Fruit fly (Drosophila melanogaster) whole organism, embryonic: ENCODE data around the gene Sgt1.

ENCODE experiments used
- CG11560 ChIP-seq: fragments of 200-800 bp; sonication (Bioruptor generic); IDR thresholded peaks from 3 replicates; pipeline ENCODE4 v1.3.6; 2022; ENCODE audit warnings: missing biosample characterization, missing genetic modification characterization
- CG15011 ChIP-seq: fragments of 200-800 bp; sonication (Bioruptor generic); optimal IDR thresholded peaks from 3 replicates; lab custom pipeline; 2018; ENCODE audit warnings: missing biosample characterization, mild to moderate bottlenecking, missing genetic modification characterization
- CG15269 ChIP-seq: fragments of 200-800 bp; sonication (Bioruptor generic); optimal IDR thresholded peaks from 2 replicates; lab custom pipeline; 2018; ENCODE audit warnings: missing biosample characterization, mild to moderate bottlenecking, missing genetic modification characterization, moderate library complexity
- CG17802 ChIP-seq: fragments of 200-800 bp; sonication (Bioruptor generic); optimal IDR thresholded peaks from 2 replicates; lab custom pipeline; 2018; ENCODE audit warnings: missing biosample characterization, mild to moderate bottlenecking, missing genetic modification characterization, moderate library complexity
- CG1832 ChIP-seq: fragments of 200-800 bp; sonication (Bioruptor generic); optimal IDR thresholded peaks from 2 replicates; lab custom pipeline; 2017; ENCODE audit warnings: missing biosample characterization, mild to moderate bottlenecking, missing genetic modification characterization, inconsistent platforms
- CG18599 ChIP-seq: fragments of 200-800 bp; sonication (Bioruptor generic); optimal IDR thresholded peaks from 3 replicates; lab custom pipeline; 2017; ENCODE audit warnings: missing biosample characterization, missing genetic modification characterization, mild to moderate bottlenecking, moderate library complexity, missing genetic modification reagents
- CG18764 ChIP-seq: fragments of 200-800 bp; sonication (Bioruptor generic); optimal IDR thresholded peaks from 3 replicates; lab custom pipeline; 2016; ENCODE audit warnings: missing biosample characterization, missing genetic modification characterization
- CG2129 ChIP-seq: fragments of 200-800 bp; sonication (Bioruptor generic); IDR thresholded peaks from 2 replicates; pipeline ENCODE4 v1.3.6; 2022; ENCODE audit warnings: missing biosample characterization, missing genetic modification characterization; ENCODE audit not compliant: partially characterized antibody
- CG2202 ChIP-seq: fragments of 200-800 bp; sonication (Bioruptor generic); optimal IDR thresholded peaks from 2 replicates; lab custom pipeline; 2018; ENCODE audit warnings: missing biosample characterization, mild to moderate bottlenecking, missing genetic modification characterization
- CG3065 ChIP-seq: fragments of 200-800 bp; sonication (Bioruptor generic); optimal IDR thresholded peaks from 2 replicates; lab custom pipeline; 2016; ENCODE audit warnings: missing biosample characterization, missing genetic modification characterization
- CG33213 ChIP-seq: fragments of 200-800 bp; sonication (Bioruptor generic); optimal IDR thresholded peaks from 3 replicates; lab custom pipeline; 2016; ENCODE audit warnings: missing biosample characterization, missing genetic modification characterization
- CG34224 ChIP-seq: fragments of 200-800 bp; sonication (Bioruptor generic); IDR thresholded peaks from 3 replicates; pipeline ENCODE4 v1.3.6; 2022; ENCODE audit warnings: missing biosample characterization, missing genetic modification characterization; ENCODE audit not compliant: partially characterized antibody
- CG3847 ChIP-seq: fragments of 200-800 bp; sonication (Bioruptor generic); IDR thresholded peaks from 2 replicates; pipeline ENCODE4 v1.3.6; 2022; ENCODE audit warnings: missing biosample characterization, missing genetic modification characterization
- CG4404 ChIP-seq: fragments of 200-800 bp; sonication (Bioruptor generic); IDR thresholded peaks from 2 replicates; pipeline ENCODE4 v1.3.6; 2022; ENCODE audit warnings: missing biosample characterization, missing genetic modification characterization
- CG7839 ChIP-seq: fragments of 200-800 bp; sonication (Bioruptor generic); optimal IDR thresholded peaks from 3 replicates; lab custom pipeline; 2018; ENCODE audit warnings: missing biosample characterization, mild to moderate bottlenecking, missing genetic modification characterization, moderate library complexity
- CG8281 ChIP-seq: fragments of 200-800 bp; sonication (Bioruptor generic); optimal IDR thresholded peaks from 2 replicates; lab custom pipeline; 2018; ENCODE audit warnings: missing biosample characterization, mild to moderate bottlenecking, missing genetic modification characterization, moderate library complexity
- CHES-1-like ChIP-seq: fragments of 200-800 bp; sonication (Bioruptor generic); optimal IDR thresholded peaks from 2 replicates; lab custom pipeline; 2016; ENCODE audit warnings: missing biosample characterization, missing genetic modification characterization
- D ChIP-seq, 2 experiments: fragments of 200-800 bp in 1 of 2; fragments of >200 bp in 1 of 2; sonication (Bioruptor generic) in 1 of 2; optimal IDR thresholded peaks; 2 replicates in 1 of 2; 3 replicates in 1 of 2; lab custom pipeline; 2017; ENCODE audit warnings: mild to moderate bottlenecking in 1 of 2, missing biosample characterization in 1 of 2, missing genetic modification characterization in 1 of 2, missing genetic modification reagents in 1 of 2
- Fer1 ChIP-seq: fragments of 200-800 bp; sonication (Bioruptor generic); optimal IDR thresholded peaks from 2 replicates; lab custom pipeline; 2017; ENCODE audit warnings: missing biosample characterization, mild to moderate bottlenecking, missing genetic modification characterization
- Hand ChIP-seq: fragments of 200-800 bp; sonication (Bioruptor generic); optimal IDR thresholded peaks from 2 replicates; lab custom pipeline; 2017; ENCODE audit warnings: mild to moderate bottlenecking, missing biosample characterization, missing genetic modification reagents, missing genetic modification characterization
- Hmr ChIP-seq: fragments of 200-800 bp; sonication (Bioruptor generic); optimal IDR thresholded peaks from 3 replicates; lab custom pipeline; 2017; ENCODE audit warnings: mild to moderate bottlenecking, missing biosample characterization, missing genetic modification reagents, missing genetic modification characterization
- Hsf ChIP-seq: fragments of 200-800 bp; sonication (Bioruptor generic); optimal IDR thresholded peaks from 3 replicates; lab custom pipeline; 2016; ENCODE audit warnings: missing biosample characterization, missing genetic modification characterization
- Lhr ChIP-seq: fragments of 200-800 bp; sonication (Bioruptor generic); optimal IDR thresholded peaks from 3 replicates; lab custom pipeline; 2017; ENCODE audit warnings: mild to moderate bottlenecking, missing biosample characterization, missing genetic modification reagents, missing genetic modification characterization
- NfI ChIP-seq: fragments of 200-800 bp; sonication (Bioruptor generic); optimal IDR thresholded peaks from 3 replicates; lab custom pipeline; 2018; ENCODE audit warnings: missing biosample characterization, mild to moderate bottlenecking, missing genetic modification characterization, moderate library complexity
- Six4 ChIP-seq: fragments of 200-800 bp; sonication (Bioruptor generic); optimal IDR thresholded peaks from 2 replicates; lab custom pipeline; 2016; ENCODE audit warnings: missing biosample characterization, missing genetic modification characterization
- Sox102F ChIP-seq: fragments of 200-800 bp; sonication (Bioruptor generic); optimal IDR thresholded peaks from 2 replicates; lab custom pipeline; 2018; ENCODE audit warnings: missing biosample characterization, mild to moderate bottlenecking, missing genetic modification characterization, moderate library complexity
- Taf1 ChIP-seq: fragments of 200-800 bp; sonication (Bioruptor generic); IDR thresholded peaks from 2 replicates; pipeline ENCODE4 v1.3.6; 2022; ENCODE audit warnings: missing biosample characterization, missing genetic modification characterization
- YL-1 ChIP-seq: fragments of 200-800 bp; sonication (Bioruptor generic); optimal IDR thresholded peaks from 3 replicates; lab custom pipeline; 2017; ENCODE audit warnings: missing biosample characterization, mild to moderate bottlenecking, missing genetic modification characterization
- al ChIP-seq: fragments of 200-800 bp; sonication (Bioruptor generic); IDR thresholded peaks from 2 replicates; pipeline ENCODE4 v1.3.6; 2022; ENCODE audit warnings: missing biosample characterization, missing genetic modification characterization
- ato ChIP-seq: fragments of 200-800 bp; sonication (Bioruptor generic); IDR thresholded peaks from 2 replicates; pipeline ENCODE4 v1.3.6; 2022; ENCODE audit warnings: missing biosample characterization, missing genetic modification characterization; ENCODE audit not compliant: partially characterized antibody
- btn ChIP-seq: fragments of 200-800 bp; sonication (Bioruptor generic); optimal IDR thresholded peaks from 2 replicates; lab custom pipeline; 2016; ENCODE audit warnings: missing biosample characterization, missing genetic modification characterization
- caup ChIP-seq: fragments of 200-800 bp; sonication (Bioruptor generic); optimal IDR thresholded peaks from 3 replicates; lab custom pipeline; 2017; ENCODE audit warnings: missing biosample characterization, mild to moderate bottlenecking, missing genetic modification characterization, moderate library complexity; ENCODE audit not compliant: severe bottlenecking
- dan ChIP-seq: fragments of 200-800 bp; sonication (Bioruptor generic); IDR thresholded peaks from 2 replicates; pipeline ENCODE4 v1.3.6; 2022; ENCODE audit warnings: missing biosample characterization, missing genetic modification characterization
- ems ChIP-seq: fragments of 200-800 bp; sonication (Bioruptor generic); optimal IDR thresholded peaks from 3 replicates; lab custom pipeline; 2016; ENCODE audit warnings: missing biosample characterization, missing genetic modification characterization
- fd3F ChIP-seq: fragments of 200-800 bp; sonication (Bioruptor generic); optimal IDR thresholded peaks from 2 replicates; lab custom pipeline; 2018; ENCODE audit warnings: missing biosample characterization, mild to moderate bottlenecking, missing genetic modification characterization, moderate library complexity
- grn ChIP-seq: fragments of 200-800 bp; sonication (Bioruptor generic); optimal IDR thresholded peaks from 3 replicates; lab custom pipeline; 2017; ENCODE audit warnings: missing biosample characterization, missing genetic modification characterization
- gsb ChIP-seq: fragments of 200-800 bp; sonication (Bioruptor generic); IDR thresholded peaks from 2 replicates; pipeline ENCODE4 v1.3.6; 2022; ENCODE audit warnings: missing biosample characterization, missing genetic modification characterization
- gt ChIP-seq: fragments of 200-800 bp; sonication (Bioruptor generic); IDR thresholded peaks from 2 replicates; pipeline ENCODE4 v1.3.6; 2022; ENCODE audit warnings: missing biosample characterization, missing genetic modification characterization
- insv ChIP-seq, 2 experiments: fragments of 200-800 bp; sonication (Bioruptor generic); optimal IDR thresholded peaks; 3 replicates each; lab custom pipeline; 2016 to 2018; ENCODE audit warnings: missing biosample characterization in 2 of 2, missing genetic modification characterization in 2 of 2
- inv ChIP-seq: fragments of 200-800 bp; sonication (Bioruptor generic); IDR thresholded peaks from 2 replicates; pipeline ENCODE4 v1.3.6; 2022; ENCODE audit warnings: missing biosample characterization, missing genetic modification characterization; ENCODE audit not compliant: partially characterized antibody
- lov ChIP-seq, 2 experiments: fragments of 200-800 bp in 1 of 2; fragments of >200 bp in 1 of 2; sonication (Bioruptor generic) in 1 of 2; IDR thresholded peaks in 1 of 2; optimal IDR thresholded peaks in 1 of 2; 2 replicates in 1 of 2; 3 replicates in 1 of 2; pipeline versions ENCODE4 v1.3.6 to Lab custom; 2017 to 2022; ENCODE audit warnings: missing biosample characterization in 1 of 2, missing genetic modification characterization in 1 of 2
- luna ChIP-seq: fragments of 200-800 bp; sonication (Bioruptor generic); optimal IDR thresholded peaks from 2 replicates; lab custom pipeline; 2016; ENCODE audit warnings: missing biosample characterization, missing genetic modification characterization
- nmo ChIP-seq: fragments of 200-800 bp; sonication (Bioruptor generic); optimal IDR thresholded peaks from 2 replicates; lab custom pipeline; 2018; ENCODE audit warnings: missing biosample characterization, mild to moderate bottlenecking, missing genetic modification characterization, moderate library complexity
- sens ChIP-seq: fragments of 200-800 bp; sonication (Bioruptor generic); peaks from one replicate; lab custom pipeline; 2016; ENCODE audit warnings: missing biosample characterization, missing genetic modification characterization
- seq ChIP-seq: fragments of 200-800 bp; sonication (Bioruptor generic); IDR thresholded peaks from 2 replicates; pipeline ENCODE4 v1.3.6; 2022; ENCODE audit warnings: missing biosample characterization, missing genetic modification characterization
- sim ChIP-seq: fragments of 200-800 bp; sonication (Bioruptor generic); IDR thresholded peaks from 2 replicates; pipeline ENCODE4 v1.3.6; 2022; ENCODE audit warnings: missing biosample characterization, missing genetic modification characterization
- unc-4 ChIP-seq: fragments of 200-800 bp; sonication (Bioruptor generic); IDR thresholded peaks from 2 replicates; pipeline ENCODE4 v1.3.6; 2022; ENCODE audit warnings: missing biosample characterization, missing genetic modification characterization; ENCODE audit not compliant: partially characterized antibody
- vfl ChIP-seq: fragments of 200-800 bp; sonication (Bioruptor generic); optimal IDR thresholded peaks from 2 replicates; lab custom pipeline; 2016; ENCODE audit warnings: missing biosample characterization, missing genetic modification characterization
- wek ChIP-seq: fragments of 200-800 bp; sonication (Bioruptor generic); optimal IDR thresholded peaks from 3 replicates; lab custom pipeline; 2018; ENCODE audit warnings: missing biosample characterization, mild to moderate bottlenecking, missing genetic modification characterization, moderate library complexity
- zf30C ChIP-seq: fragments of 200-800 bp; sonication (Bioruptor generic); optimal IDR thresholded peaks from 3 replicates; lab custom pipeline; 2018; ENCODE audit warnings: missing biosample characterization, mild to moderate bottlenecking, missing genetic modification characterization

The Sgt1 gene

dm6 chr3R:8303848-8304247 lies 1.2 kb downstream of the Sgt1 start, which contains the start of gene nac (continued):
- no peak for TF ChIP-seq inv (GFP tag; lab: Robert Waterston, UW)
- TF ChIP-seq wek: no peak
- no peak for TF ChIP-seq CHES-1-like
- no peak for TF ChIP-seq zf30C (GFP tag; lab: Kevin White, UChicago)
- no peak for TF ChIP-seq CG33213 (GFP tag; lab: Kevin White, UChicago)
- no peak for TF ChIP-seq Taf1
- no peak for TF ChIP-seq CG18764
- no peak for TF ChIP-seq al
- TF ChIP-seq CG2202: no peak
- TF ChIP-seq CG17802 (tag; lab: Kevin White, UChicago): no peak
- no peak for TF ChIP-seq CG3847 (GFP tag; lab: Robert Waterston, UW)
- TF ChIP-seq CG34224 (GFP tag; lab: Robert Waterston, UW): no peak; the same call in 2 of the 3 replicates
- TF ChIP-seq Lhr (GFP tag; lab: Kevin White, UChicago): no peak
- no peak for TF ChIP-seq ato (GFP tag; lab: Robert Waterston, UW)
- no peak for TF ChIP-seq sens (GFP tag; lab: Kevin White, UChicago)
- TF ChIP-seq YL-1: no peak
- no peak for TF ChIP-seq nmo
- no peak for TF ChIP-seq D (optimal IDR thresholded peaks at IDR 0.05; lab: Kevin White, UChicago)
- no peak for TF ChIP-seq D (GFP tag; optimal IDR thresholded peaks at IDR 0.05; lab: Kevin White, UChicago)
- no peak for TF ChIP-seq CG3065 (GFP tag; lab: Kevin White, UChicago)
- TF ChIP-seq CG18599 (GFP tag; lab: Kevin White, UChicago): no peak
- TF ChIP-seq fd3F (GFP tag; lab: Kevin White, UChicago): no peak
- TF ChIP-seq CG7839 (tag; lab: Kevin White, UChicago): peak; percentile 5
- TF ChIP-seq gsb (GFP tag; lab: Robert Waterston, UW): no peak
- TF ChIP-seq seq (GFP tag; lab: Robert Waterston, UW): no peak
- TF ChIP-seq grn: no peak
- no peak for TF ChIP-seq CG4404 (GFP tag; lab: Robert Waterston, UW)
- no peak for TF ChIP-seq caup (GFP tag; lab: Kevin White, UChicago)
- TF ChIP-seq CG15269 (tag; lab: Kevin White, UChicago): no peak
- no peak for TF ChIP-seq Sox102F
- TF ChIP-seq btn (GFP tag; lab: Kevin White, UChicago): no peak
- TF ChIP-seq unc-4 (GFP tag; lab: Robert Waterston, UW): no peak
- no peak for TF ChIP-seq dan (GFP tag; lab: Robert Waterston, UW)
- no peak for TF ChIP-seq ems (GFP tag; lab: Kevin White, UChicago)
- TF ChIP-seq vfl (GFP tag; lab: Kevin White, UChicago): no peak
- TF ChIP-seq insv (GFP tag; optimal IDR thresholded peaks at IDR 0.05; lab: Kevin White, UChicago): no peak
- TF ChIP-seq CG8281: no peak
- TF ChIP-seq sim: no peak
- TF ChIP-seq CG1832 (GFP tag; lab: Kevin White, UChicago): no peak
- no peak for TF ChIP-seq CG11560 (tag; lab: Robert Waterston, UW)
- no peak for TF ChIP-seq Hmr (GFP tag; lab: Kevin White, UChicago)
- TF ChIP-seq CG2129 (GFP tag; lab: Robert Waterston, UW): no peak
- no peak for TF ChIP-seq gt
- no peak for TF ChIP-seq NfI (GFP tag; lab: Kevin White, UChicago)
- no peak for TF ChIP-seq CG15011 (GFP tag; lab: Kevin White, UChicago)
- no peak for TF ChIP-seq Six4 (GFP tag; lab: Kevin White, UChicago)
- no peak for TF ChIP-seq Hsf (GFP tag; lab: Kevin White, UChicago)
- TF ChIP-seq luna (GFP tag; lab: Kevin White, UChicago): no peak
- TF ChIP-seq Fer1 (GFP tag; lab: Kevin White, UChicago): no peak
- no peak for TF ChIP-seq Hand
- TF ChIP-seq lov (optimal IDR thresholded peaks at IDR 0.05; lab: Kevin White, UChicago): no peak
- no peak for TF ChIP-seq lov (GFP tag; IDR thresholded peaks at IDR 0.05; lab: Robert Waterston, UW)
